Worm (Caenorhabditis elegans) whole organism, mixed stage, embryonic: Measurements from ENCODE around the gene F35H12.1.

Source experiments
- M03D4.4 ChIP-seq: sonication (generic microtip); optimal IDR thresholded peaks from 2 replicates; lab custom pipeline; 2017; ENCODE audit warnings: mild to moderate bottlenecking, missing genetic modification characterization, missing compliant biosample characterization
- ces-1 ChIP-seq: fragments of 150-350 bp; optimal IDR thresholded peaks from 2 replicates; lab custom pipeline; 2014; ENCODE audit warnings: missing biosample characterization, missing genetic modification reagents, missing genetic modification characterization
- elt-3 ChIP-seq: fragments of 150-350 bp; optimal IDR thresholded peaks from 2 replicates; lab custom pipeline; 2014; ENCODE audit warnings: missing biosample characterization, missing genetic modification characterization
- ham-2 ChIP-seq: fragments of 200-800 bp; sonication (Bioruptor generic); optimal IDR thresholded peaks from 2 replicates; lab custom pipeline; 2018; ENCODE audit warnings: mild to moderate bottlenecking, missing genetic modification characterization, missing compliant biosample characterization
- lin-32 ChIP-seq: fragments of 200-800 bp; sonication (Bioruptor generic); optimal IDR thresholded peaks from 2 replicates; lab custom pipeline; 2018; ENCODE audit warnings: mild to moderate bottlenecking, missing genetic modification characterization, missing compliant biosample characterization
- lsy-2 ChIP-seq: fragments of 150-350 bp; optimal IDR thresholded peaks from 2 replicates; lab custom pipeline; 2014; ENCODE audit warnings: missing biosample characterization, missing genetic modification characterization
- mep-1 ChIP-seq: fragments of 150-350 bp; optimal IDR thresholded peaks from 2 replicates; lab custom pipeline; 2017; ENCODE audit warnings: missing biosample characterization, missing genetic modification reagents, missing genetic modification characterization, inconsistent platforms
- nhr-237 ChIP-seq: fragments of 150-350 bp; optimal IDR thresholded peaks from 2 replicates; lab custom pipeline; 2014; ENCODE audit warnings: missing biosample characterization, missing genetic modification characterization
- nhr-28 ChIP-seq: fragments of 150-350 bp; optimal IDR thresholded peaks from 2 replicates; lab custom pipeline; 2014; ENCODE audit warnings: missing biosample characterization, missing genetic modification characterization
- pha-4 ChIP-seq: fragments of 150-350 bp; optimal IDR thresholded peaks from 2 replicates; lab custom pipeline; 2018; ENCODE audit warnings: missing biosample characterization, missing genetic modification reagents, missing genetic modification characterization
- snpc-4 ChIP-seq: fragments of 150-350 bp; optimal IDR thresholded peaks from 2 replicates; lab custom pipeline; 2014; ENCODE audit warnings: missing biosample characterization, missing genetic modification characterization
- sptf-1 ChIP-seq: sonication (generic microtip); optimal IDR thresholded peaks from 2 replicates; lab custom pipeline; 2017; ENCODE audit warnings: mild to moderate bottlenecking, missing genetic modification characterization, moderate library complexity, missing compliant biosample characterization
- tbx-8 ChIP-seq: fragments of 200-800 bp; sonication (Bioruptor generic); optimal IDR thresholded peaks from 2 replicates; lab custom pipeline; 2018; ENCODE audit warnings: mild to moderate bottlenecking, missing genetic modification characterization, moderate library complexity, missing compliant biosample characterization
- unc-62 ChIP-seq: fragments of 150-350 bp; optimal IDR thresholded peaks from 2 replicates; lab custom pipeline; 2014; ENCODE audit warnings: missing biosample characterization, missing genetic modification reagents, missing genetic modification characterization

ce11 chrX:980252-981009, 46.8 kb downstream of the F35H12.1 start, which contains the start of gene C44C1.1:
- TF ChIP-seq elt-3 (tag; lab: Kevin White, UChicago) (no peak), snpc-4 (tag; lab: Kevin White, UChicago) (no peak), ham-2 (GFP tag; lab: Kevin White, UChicago) (no peak), lsy-2 (tag; lab: Kevin White, UChicago) (no peak), lin-32 (GFP tag; lab: Kevin White, UChicago) (no peak), ces-1 (no peak), pha-4 (tag; lab: Kevin White, UChicago) (no peak), tbx-8 (no peak), nhr-237 (tag; lab: Kevin White, UChicago) (no peak), M03D4.4 (tag; lab: Kevin White, UChicago) (no peak), mep-1 (tag; lab: Kevin White, UChicago) (no peak), sptf-1 (tag; lab: Kevin White, UChicago) (no peak), unc-62 (GFP tag; lab: Kevin White, UChicago) (no peak), nhr-28 (tag; lab: Kevin White, UChicago) (no peak)
